Fruit fly (Drosophila melanogaster) whole organism, embryonic: ENCODE results near the gene CG5516.

ENCODE experiments used
- Ada2b ChIP-seq: fragments of 200-800 bp; sonication (Bioruptor generic); IDR thresholded peaks from 2 replicates; pipeline ENCODE4 v1.3.6; 2022; ENCODE audit warnings: missing biosample characterization, missing genetic modification characterization
- Adf1 ChIP-seq: fragments of 200-800 bp; sonication (Bioruptor generic); IDR thresholded peaks from 2 replicates; pipeline ENCODE4 v1.3.6; 2022; ENCODE audit warnings: missing biosample characterization, missing genetic modification characterization
- Atf3 ChIP-seq: fragments of 200-800 bp; sonication (Bioruptor generic); optimal IDR thresholded peaks from 3 replicates; lab custom pipeline; 2016; ENCODE audit warnings: missing biosample characterization, missing genetic modification characterization
- BEAF-32 ChIP-seq: fragments of 200-800 bp; sonication (Bioruptor generic); optimal IDR thresholded peaks from 3 replicates; lab custom pipeline; 2017; ENCODE audit warnings: missing biosample characterization, missing genetic modification characterization, mild to moderate bottlenecking, moderate library complexity, missing genetic modification reagents
- CG11398 ChIP-seq: fragments of 200-800 bp; sonication (Bioruptor generic); optimal IDR thresholded peaks from 2 replicates; lab custom pipeline; 2016; ENCODE audit warnings: missing biosample characterization, missing genetic modification characterization
- CG1233 ChIP-seq: fragments of 200-800 bp; sonication (Bioruptor generic); optimal IDR thresholded peaks from 4 replicates; lab custom pipeline; 2018; ENCODE audit warnings: missing biosample characterization, mild to moderate bottlenecking, missing genetic modification characterization
- CG12391 ChIP-seq: fragments of 200-800 bp; sonication (Bioruptor generic); optimal IDR thresholded peaks from 3 replicates; lab custom pipeline; 2018; ENCODE audit warnings: missing biosample characterization, mild to moderate bottlenecking, missing genetic modification characterization, moderate library complexity
- CG12942 ChIP-seq: fragments of 200-800 bp; sonication (Bioruptor generic); optimal IDR thresholded peaks from 3 replicates; lab custom pipeline; 2016; ENCODE audit warnings: missing biosample characterization, missing genetic modification characterization
- CG13123 ChIP-seq: fragments of 200-800 bp; sonication (Bioruptor generic); optimal IDR thresholded peaks from 2 replicates; lab custom pipeline; 2016; ENCODE audit warnings: missing biosample characterization, missing genetic modification characterization
- CG14441 ChIP-seq: fragments of 200-800 bp; sonication (Bioruptor generic); IDR thresholded peaks from 2 replicates; pipeline ENCODE4 v1.3.6; 2022; ENCODE audit warnings: missing biosample characterization, missing genetic modification characterization
- CG17802 ChIP-seq: fragments of 200-800 bp; sonication (Bioruptor generic); optimal IDR thresholded peaks from 2 replicates; lab custom pipeline; 2018; ENCODE audit warnings: missing biosample characterization, mild to moderate bottlenecking, missing genetic modification characterization, moderate library complexity
- CG3065 ChIP-seq: fragments of 200-800 bp; sonication (Bioruptor generic); optimal IDR thresholded peaks from 2 replicates; lab custom pipeline; 2016; ENCODE audit warnings: missing biosample characterization, missing genetic modification characterization
- CG3726 ChIP-seq: fragments of 200-800 bp; sonication (Bioruptor generic); IDR thresholded peaks from 3 replicates; pipeline ENCODE4, ENCODE4 v1.3.6; 2022; ENCODE audit warnings: missing biosample characterization, missing genetic modification characterization
- CG42726 ChIP-seq: fragments of 200-800 bp; sonication (Bioruptor generic); IDR thresholded peaks from 2 replicates; pipeline ENCODE4 v1.3.6; 2022; ENCODE audit warnings: missing biosample characterization, missing genetic modification characterization; ENCODE audit not compliant: partially characterized antibody
- CG4820 ChIP-seq: fragments of 200-800 bp; sonication (Bioruptor generic); optimal IDR thresholded peaks from 3 replicates; lab custom pipeline; 2016; ENCODE audit warnings: missing biosample characterization, missing genetic modification characterization
- CG6272 ChIP-seq: fragments of 200-800 bp; sonication (Bioruptor generic); IDR thresholded peaks from 2 replicates; pipeline ENCODE4 v1.3.6; 2022; ENCODE audit warnings: missing biosample characterization, missing genetic modification characterization
- CG7372 ChIP-seq: fragments of 200-800 bp; sonication (Bioruptor generic); IDR thresholded peaks from 2 replicates; pipeline ENCODE4 v1.3.6; 2022; ENCODE audit warnings: missing biosample characterization, missing genetic modification characterization
- CG9932 ChIP-seq: fragments of 200-800 bp; sonication (Bioruptor generic); IDR thresholded peaks from 2 replicates; pipeline ENCODE4 v1.3.6; 2022; ENCODE audit warnings: missing biosample characterization, missing genetic modification characterization
- Dll ChIP-seq: fragments of 200-800 bp; sonication (Bioruptor generic); IDR thresholded peaks from 4 replicates; pipeline ENCODE4 v1.3.6; 2022; ENCODE audit warnings: missing biosample characterization, missing genetic modification characterization; ENCODE audit not compliant: partially characterized antibody
- Doc3 ChIP-seq: fragments of 200-800 bp; sonication (Bioruptor generic); IDR thresholded peaks from 3 replicates; pipeline ENCODE4 v1.3.6; 2022; ENCODE audit warnings: missing biosample characterization, missing genetic modification characterization; ENCODE audit not compliant: partially characterized antibody
- Dref ChIP-seq: fragments of 200-800 bp; sonication (Bioruptor generic); IDR thresholded peaks from 2 replicates; pipeline ENCODE4 v1.3.6; 2022; ENCODE audit warnings: missing biosample characterization, missing genetic modification characterization
- E2f2 ChIP-seq: fragments of 200-800 bp; sonication (Bioruptor generic); IDR thresholded peaks from 2 replicates; pipeline ENCODE4 v1.3.6; 2022; ENCODE audit warnings: missing biosample characterization, missing genetic modification characterization
- Lim3 ChIP-seq: fragments of 200-800 bp; sonication (Bioruptor generic); IDR thresholded peaks from 2 replicates; pipeline ENCODE4 v1.3.6; 2022; ENCODE audit warnings: missing biosample characterization, missing genetic modification characterization
- Mes4 ChIP-seq: fragments of 200-800 bp; sonication (Bioruptor generic); optimal IDR thresholded peaks from 2 replicates; lab custom pipeline; 2016; ENCODE audit warnings: missing biosample characterization, missing genetic modification characterization
- Myb ChIP-seq: fragments of 200-800 bp; sonication (Bioruptor generic); optimal IDR thresholded peaks from 2 replicates; lab custom pipeline; 2016; ENCODE audit warnings: missing biosample characterization, missing genetic modification characterization
- Neu2 ChIP-seq: fragments of 200-800 bp; sonication (Bioruptor generic); optimal IDR thresholded peaks from 3 replicates; lab custom pipeline; 2016; ENCODE audit warnings: missing biosample characterization, missing genetic modification characterization, borderline replicate concordance
- NfI ChIP-seq: fragments of 200-800 bp; sonication (Bioruptor generic); optimal IDR thresholded peaks from 3 replicates; lab custom pipeline; 2018; ENCODE audit warnings: missing biosample characterization, mild to moderate bottlenecking, missing genetic modification characterization, moderate library complexity
- Spps ChIP-seq: fragments of 200-800 bp; sonication (Bioruptor generic); optimal IDR thresholded peaks from 2 replicates; lab custom pipeline; 2018; ENCODE audit warnings: missing biosample characterization, mild to moderate bottlenecking, missing genetic modification characterization
- Vsx1 ChIP-seq: fragments of 200-800 bp; sonication (Bioruptor generic); optimal IDR thresholded peaks from 2 replicates; lab custom pipeline; 2017; ENCODE audit warnings: missing biosample characterization, mild to moderate bottlenecking, missing genetic modification characterization, missing genetic modification reagents
- ac ChIP-seq: fragments of 200-800 bp; sonication (Bioruptor generic); optimal IDR thresholded peaks from 3 replicates; lab custom pipeline; 2017; ENCODE audit warnings: missing biosample characterization, mild to moderate bottlenecking, missing genetic modification characterization
- ash1 ChIP-seq: fragments of 200-800 bp; sonication (Bioruptor generic); optimal IDR thresholded peaks from 2 replicates; lab custom pipeline; 2018; ENCODE audit warnings: missing biosample characterization, mild to moderate bottlenecking, missing genetic modification characterization
- cg ChIP-seq: fragments of 200-800 bp; sonication (Bioruptor generic); optimal IDR thresholded peaks from 3 replicates; lab custom pipeline; 2019; ENCODE audit warnings: missing biosample characterization, mild to moderate bottlenecking, missing genetic modification characterization, moderate library complexity
- chif ChIP-seq, 2 experiments: fragments of 200-800 bp; sonication (Bioruptor generic); optimal IDR thresholded peaks; 3 replicates each; lab custom pipeline; 2016; ENCODE audit warnings: missing biosample characterization in 2 of 2, missing genetic modification characterization in 2 of 2
- danr ChIP-seq: fragments of 200-800 bp; sonication (Bioruptor generic); IDR thresholded peaks from 2 replicates; pipeline ENCODE4 v1.3.6; 2022; ENCODE audit warnings: missing biosample characterization, missing genetic modification characterization
- dmrt99B ChIP-seq: fragments of 200-800 bp; sonication (Bioruptor generic); optimal IDR thresholded peaks from 2 replicates; lab custom pipeline; 2018; ENCODE audit warnings: missing biosample characterization, mild to moderate bottlenecking, missing genetic modification characterization, moderate library complexity
- emc ChIP-seq: fragments of 200-800 bp; sonication (Bioruptor generic); optimal IDR thresholded peaks from 2 replicates; lab custom pipeline; 2016; ENCODE audit warnings: missing biosample characterization, missing genetic modification characterization
- fd3F ChIP-seq: fragments of 200-800 bp; sonication (Bioruptor generic); optimal IDR thresholded peaks from 2 replicates; lab custom pipeline; 2018; ENCODE audit warnings: missing biosample characterization, mild to moderate bottlenecking, missing genetic modification characterization, moderate library complexity
- gfzf ChIP-seq: fragments of 200-800 bp; sonication (Bioruptor generic); optimal IDR thresholded peaks from 2 replicates; lab custom pipeline; 2016; ENCODE audit warnings: missing biosample characterization, mild to moderate bottlenecking, missing genetic modification characterization, moderate library complexity
- hb ChIP-seq: fragments of 200-800 bp; sonication (Bioruptor generic); IDR thresholded peaks from 3 replicates; pipeline ENCODE4 v1.3.6; 2022; ENCODE audit warnings: missing biosample characterization, missing genetic modification characterization; ENCODE audit not compliant: partially characterized antibody
- kni ChIP-seq: fragments of 200-800 bp; sonication (Bioruptor generic); optimal IDR thresholded peaks from 3 replicates; lab custom pipeline; 2017; ENCODE audit warnings: mild to moderate bottlenecking, missing biosample characterization, missing genetic modification reagents, missing genetic modification characterization
- nom ChIP-seq: fragments of 200-800 bp; sonication (Bioruptor generic); optimal IDR thresholded peaks from 2 replicates; lab custom pipeline; 2017; ENCODE audit warnings: missing biosample characterization, missing genetic modification characterization, mild to moderate bottlenecking, moderate library complexity, missing genetic modification reagents
- pzg ChIP-seq: fragments of 200-800 bp; sonication (Bioruptor generic); optimal IDR thresholded peaks from 3 replicates; lab custom pipeline; 2018; ENCODE audit warnings: missing biosample characterization, mild to moderate bottlenecking, missing genetic modification characterization, moderate library complexity
- rib ChIP-seq: fragments of 200-800 bp; sonication (Bioruptor generic); IDR thresholded peaks from 2 replicates; pipeline ENCODE4 v1.3.6; 2022; ENCODE audit warnings: missing biosample characterization, missing genetic modification characterization
- row ChIP-seq: fragments of 200-800 bp; sonication (Bioruptor generic); IDR thresholded peaks from 3 replicates; pipeline ENCODE4 v1.3.6; 2022; ENCODE audit warnings: missing biosample characterization, missing genetic modification characterization
- sens ChIP-seq: fragments of 200-800 bp; sonication (Bioruptor generic); peaks from one replicate; lab custom pipeline; 2016; ENCODE audit warnings: missing biosample characterization, missing genetic modification characterization
- sens-2 ChIP-seq: fragments of 200-800 bp; sonication (Bioruptor generic); IDR thresholded peaks from 2 replicates; pipeline ENCODE4 v1.3.6; 2022; ENCODE audit warnings: missing biosample characterization, missing genetic modification characterization
- sim ChIP-seq: fragments of 200-800 bp; sonication (Bioruptor generic); IDR thresholded peaks from 2 replicates; pipeline ENCODE4 v1.3.6; 2022; ENCODE audit warnings: missing biosample characterization, missing genetic modification characterization
- stwl ChIP-seq: fragments of 200-800 bp; sonication (Bioruptor generic); optimal IDR thresholded peaks from 3 replicates; lab custom pipeline; 2018; ENCODE audit warnings: missing biosample characterization, mild to moderate bottlenecking, missing genetic modification characterization, moderate library complexity
- tio ChIP-seq: fragments of 200-800 bp; sonication (Bioruptor generic); optimal IDR thresholded peaks from 2 replicates; lab custom pipeline; 2017; ENCODE audit warnings: missing biosample characterization, missing genetic modification characterization, inconsistent platforms
- tx ChIP-seq: fragments of 200-800 bp; sonication (Bioruptor generic); optimal IDR thresholded peaks from 2 replicates; lab custom pipeline; 2016; ENCODE audit warnings: missing biosample characterization, missing genetic modification characterization
- yki ChIP-seq: fragments of >200 bp; optimal IDR thresholded peaks from 3 replicates; lab custom pipeline; 2018

The CG5516 gene

dm6 chr3R:15965169-15965568, 1.5 kb downstream of the CG5516 start, which contains the start of the genes CG32856 and Rbf2 (continued):
- TF ChIP-seq CG42726 (peak; percentile 62; the same call in 1 of the 2 replicates), Doc3 (GFP tag; lab: Robert Waterston, UW) (peak; percentile 48; the same call in 1 of the 3 replicates), stwl (tag; lab: Kevin White, UChicago) (peak; percentile 82), row (peak; percentile 95), tx (GFP tag; lab: Kevin White, UChicago) (peak; percentile 64), CG3726 (GFP tag; lab: Robert Waterston, UW) (no peak), Spps (tag; lab: Kevin White, UChicago) (no peak), Dref (GFP tag; lab: Robert Waterston, UW) (peak; percentile 97), Dll (GFP tag; lab: Robert Waterston, UW) (peak; percentile 78), danr (no peak), CG17802 (tag; lab: Kevin White, UChicago) (peak; percentile 77), gfzf (GFP tag; lab: Kevin White, UChicago) (peak; percentile 28), emc (GFP tag; lab: Kevin White, UChicago) (peak; percentile 16), CG7372 (GFP tag; lab: Robert Waterston, UW) (no peak), E2f2 (GFP tag; lab: Robert Waterston, UW) (peak; percentile 91), dmrt99B (no peak), sens (GFP tag; lab: Kevin White, UChicago) (peak; percentile 93), kni (GFP tag; lab: Kevin White, UChicago) (no peak), ash1 (GFP tag; lab: Kevin White, UChicago) (no peak), NfI (GFP tag; lab: Kevin White, UChicago) (peak; percentile 84), CG13123 (GFP tag; lab: Kevin White, UChicago) (peak; percentile 72), cg (GFP tag; lab: Kevin White, UChicago) (no peak), CG14441 (0 out of 2 replicates have a peak, but pooled peaks have one; percentile 30), CG1233 (GFP tag; lab: Kevin White, UChicago) (no peak), ac (no peak), Vsx1 (GFP tag; lab: Kevin White, UChicago) (no peak), Atf3 (GFP tag; lab: Kevin White, UChicago) (peak; percentile 61), fd3F (GFP tag; lab: Kevin White, UChicago) (peak; percentile 85), sim (GFP tag; lab: Robert Waterston, UW) (no peak), sens-2 (GFP tag; lab: Robert Waterston, UW) (no peak), pzg (GFP tag; lab: Kevin White, UChicago) (peak; percentile 71), chif (GFP tag; optimal IDR thresholded peaks at IDR 0.05; lab: Kevin White, UChicago) (peak in 1 of 2 experiments; percentile 69), CG11398 (GFP tag; lab: Kevin White, UChicago) (peak; percentile 60), Neu2 (GFP tag; lab: Kevin White, UChicago) (peak; percentile 21), Lim3 (GFP tag; lab: Robert Waterston, UW) (no peak), Myb (peak; percentile 65), CG6272 (GFP tag; lab: Robert Waterston, UW) (no peak), Ada2b (GFP tag; lab: Robert Waterston, UW) (no peak), Mes4 (GFP tag; lab: Kevin White, UChicago) (peak; percentile 68), Adf1 (GFP tag; lab: Robert Waterston, UW) (peak; percentile 64; the same call in 1 of the 2 replicates), rib (GFP tag; lab: Robert Waterston, UW) (no peak), CG3065 (GFP tag; lab: Kevin White, UChicago) (peak; percentile 34), CG12391 (peak; percentile 92), CG9932 (GFP tag; lab: Robert Waterston, UW) (peak; percentile 94), nom (peak; percentile 5), hb (peak; percentile 89), CG4820 (no peak), tio (GFP tag; lab: Kevin White, UChicago) (no peak), BEAF-32 (peak; percentile 79), yki (lab: Kevin White, UChicago) (no peak), CG12942 (GFP tag; lab: Kevin White, UChicago) (peak; percentile 80)
